Worm (Caenorhabditis elegans) whole organism, early embryonic: ENCODE results near the gene rgef-1.

Experiments
- aly-1 ChIP-seq: sonication (generic microtip); optimal IDR thresholded peaks from 2 replicates; lab custom pipeline; 2016; ENCODE audit warnings: missing genetic modification characterization, missing compliant biosample characterization
- ama-1 ChIP-seq: fragments of 150-350 bp; optimal IDR thresholded peaks from 2 replicates; lab custom pipeline; 2014
- flt-1 ChIP-seq: fragments of 200-800 bp; sonication (Bioruptor generic); IDR thresholded peaks from 2 replicates; pipeline ENCODE4 v1.3.6; 2022; ENCODE audit warnings: missing genetic modification characterization, missing compliant biosample characterization
- hmbx-1 ChIP-seq: sonication (generic microtip); optimal IDR thresholded peaks from 2 replicates; lab custom pipeline; 2016; ENCODE audit warnings: mild to moderate bottlenecking, missing genetic modification characterization, missing compliant biosample characterization
- hnd-1 ChIP-seq: sonication (generic microtip); optimal IDR thresholded peaks from 2 replicates; lab custom pipeline; 2016; ENCODE audit warnings: missing genetic modification characterization, missing compliant biosample characterization
- pes-1 ChIP-seq: fragments of 200-800 bp; sonication (Bioruptor generic); IDR thresholded peaks from 2 replicates; pipeline ENCODE4 v1.3.6; 2022; ENCODE audit warnings: missing genetic modification reagents, missing genetic modification characterization, missing compliant biosample characterization
- scrt-1 ChIP-seq: fragments of 200-800 bp; sonication (Bioruptor generic); IDR thresholded peaks from 2 replicates; pipeline ENCODE4 v1.3.6; 2022; ENCODE audit warnings: missing genetic modification characterization, missing compliant biosample characterization
- sea-1 ChIP-seq: fragments of 200-800 bp; sonication (Bioruptor generic); conservative IDR thresholded peaks from 2 replicates; pipeline ENCODE4 v1.3.6; 2022; ENCODE audit warnings: missing genetic modification characterization, missing compliant biosample characterization
- tbx-11 ChIP-seq: fragments of 200-800 bp; sonication (Bioruptor generic); IDR thresholded peaks from 2 replicates; pipeline ENCODE4 v1.3.6; 2022; ENCODE audit warnings: missing genetic modification characterization, missing compliant biosample characterization

ce11 chrV:9561624-9562179 lies at the start of gene rgef-1:
- TF ChIP-seq ama-1 (lab: Kevin White, UChicago) (no peak), flt-1 (GFP tag; lab: Robert Waterston, UW) (no peak), pes-1 (no peak), tbx-11 (no peak), hmbx-1 (no peak), hnd-1 (no peak), scrt-1 (no peak), sea-1 (GFP tag; lab: Robert Waterston, UW) (no peak), aly-1 (no peak)
